Fruit fly (Drosophila melanogaster): Measurements from ENCODE around the gene Sry-beta.

- no peak for TF ChIP-seq Clk (GFP tag; optimal IDR thresholded peaks at IDR 0.05)
- no peak for TF ChIP-seq CG5204 (GFP tag; optimal IDR thresholded peaks at IDR 0.05)
- no peak for TF ChIP-seq toe (GFP tag; optimal IDR thresholded peaks at IDR 0.05)
- TF ChIP-seq Mnt (GFP tag; optimal IDR thresholded peaks at IDR 0.05): no peak
- no peak for TF ChIP-seq CG33017 (tag; optimal IDR thresholded peaks at IDR 0.05)
- TF ChIP-seq CG7101 (tag; optimal IDR thresholded peaks at IDR 0.05): no peak
- no peak for TF ChIP-seq kay (GFP tag; ENCODE audit: borderline replicate concordance)
- TF ChIP-seq CG7045 (GFP tag; optimal IDR thresholded peaks at IDR 0.05): no peak
- no peak for TF ChIP-seq CG12768 (GFP tag; optimal IDR thresholded peaks at IDR 0.05)
- no peak for TF ChIP-seq cnc (optimal IDR thresholded peaks at IDR 0.05)
- TF ChIP-seq CG14711 (tag; optimal IDR thresholded peaks at IDR 0.05): no peak
- TF ChIP-seq pad (GFP tag; optimal IDR thresholded peaks at IDR 0.05): no peak
Observed at dm6 chr3R:30030061-30030460, 9.5 kb upstream of the Sry-beta start.
